Worm (Caenorhabditis elegans) whole organism, late embryonic: ENCODE measurements around the gene lap-1.

ENCODE experiments used
- F13H6.1 ChIP-seq: sonication (generic microtip); optimal IDR thresholded peaks from 2 replicates; lab custom pipeline; 2016; ENCODE audit warnings: missing genetic modification characterization, missing compliant biosample characterization
- K09A11.1 ChIP-seq: sonication (generic microtip); optimal IDR thresholded peaks from 2 replicates; lab custom pipeline; 2017; ENCODE audit warnings: antibody characterized with exemption, mild to moderate bottlenecking, missing genetic modification characterization, missing compliant biosample characterization; ENCODE audit not compliant: insufficient read depth
- T23F11.4 ChIP-seq: fragments of 200-800 bp; sonication (Bioruptor generic); optimal IDR thresholded peaks from 2 replicates; lab custom pipeline; 2018; ENCODE audit warnings: mild to moderate bottlenecking, missing genetic modification characterization, missing compliant biosample characterization
- Y22D7AL.16 ChIP-seq: sonication (generic microtip); optimal IDR thresholded peaks from 2 replicates; lab custom pipeline; 2016; ENCODE audit warnings: missing genetic modification characterization, missing compliant biosample characterization
- ahr-1 ChIP-seq: sonication (generic microtip); optimal IDR thresholded peaks from 2 replicates; lab custom pipeline; 2016; ENCODE audit warnings: missing genetic modification characterization, missing compliant biosample characterization
- ama-1 ChIP-seq: fragments of 150-350 bp; optimal IDR thresholded peaks from 2 replicates; lab custom pipeline; 2014
- ceh-14 ChIP-seq: sonication (generic microtip); optimal IDR thresholded peaks from 2 replicates; lab custom pipeline; 2016; ENCODE audit warnings: missing genotype, missing genetic modification characterization, missing compliant biosample characterization
- ceh-18 ChIP-seq: sonication (generic microtip); optimal IDR thresholded peaks from 2 replicates; lab custom pipeline; 2016; ENCODE audit warnings: missing genetic modification characterization, missing compliant biosample characterization
- ceh-31 ChIP-seq: sonication (generic microtip); optimal IDR thresholded peaks from 2 replicates; lab custom pipeline; 2016; ENCODE audit warnings: missing genetic modification characterization, missing compliant biosample characterization
- ceh-34 ChIP-seq: sonication (generic microtip); optimal IDR thresholded peaks from 2 replicates; lab custom pipeline; 2016; ENCODE audit warnings: mild to moderate bottlenecking, missing genetic modification characterization, missing compliant biosample characterization
- ceh-45 ChIP-seq: fragments of 200-800 bp; sonication (Bioruptor generic); IDR thresholded peaks from 2 replicates; pipeline ENCODE4 v1.3.6; 2022; ENCODE audit warnings: missing genetic modification reagents, missing genetic modification characterization, missing compliant biosample characterization
- ceh-48 ChIP-seq: sonication (generic microtip); optimal IDR thresholded peaks from 2 replicates; lab custom pipeline; 2016; ENCODE audit warnings: missing genetic modification characterization, inconsistent platforms, missing compliant biosample characterization
- ceh-6 ChIP-seq: fragments of 200-800 bp; sonication (Bioruptor generic); optimal IDR thresholded peaks from 2 replicates; lab custom pipeline; 2018; ENCODE audit warnings: mild to moderate bottlenecking, missing genetic modification characterization, missing compliant biosample characterization
- ceh-9 ChIP-seq: sonication (generic microtip); optimal IDR thresholded peaks from 2 replicates; lab custom pipeline; 2016; ENCODE audit warnings: mild to moderate bottlenecking, missing genetic modification characterization, inconsistent platforms, missing compliant biosample characterization
- che-1 ChIP-seq: sonication (generic microtip); optimal IDR thresholded peaks from 2 replicates; lab custom pipeline; 2016; ENCODE audit warnings: mild to moderate bottlenecking, missing genetic modification characterization, missing compliant biosample characterization
- dmd-4 ChIP-seq: sonication (generic microtip); optimal IDR thresholded peaks from 2 replicates; lab custom pipeline; 2016; ENCODE audit warnings: borderline replicate concordance, missing genetic modification characterization, missing compliant biosample characterization
- dve-1 ChIP-seq: sonication (generic microtip); optimal IDR thresholded peaks from 2 replicates; lab custom pipeline; 2017; ENCODE audit warnings: antibody characterized with exemption, mild to moderate bottlenecking, missing genetic modification characterization, missing compliant biosample characterization
- elt-4 ChIP-seq: sonication (generic microtip); optimal IDR thresholded peaks from 2 replicates; lab custom pipeline; 2016; ENCODE audit warnings: missing genetic modification characterization, missing compliant biosample characterization
- ets-4 ChIP-seq: sonication (generic microtip); optimal IDR thresholded peaks from 2 replicates; lab custom pipeline; 2016; ENCODE audit warnings: missing genetic modification characterization, missing compliant biosample characterization
- eyg-1 ChIP-seq: sonication (generic microtip); optimal IDR thresholded peaks from 2 replicates; lab custom pipeline; 2016; ENCODE audit warnings: missing genotype, missing genetic modification characterization, missing compliant biosample characterization
- fkh-10 ChIP-seq: fragments of 150-350 bp; optimal IDR thresholded peaks from 2 replicates; lab custom pipeline; 2014; ENCODE audit warnings: missing biosample characterization, missing genetic modification reagents, missing genetic modification characterization
- fkh-6 ChIP-seq: sonication (generic microtip); optimal IDR thresholded peaks from 2 replicates; lab custom pipeline; 2016; ENCODE audit warnings: missing genetic modification characterization, missing compliant biosample characterization
- gmeb-2 ChIP-seq: sonication (generic microtip); optimal IDR thresholded peaks from 2 replicates; lab custom pipeline; 2016; ENCODE audit warnings: missing genetic modification characterization, inconsistent platforms, missing compliant biosample characterization
- hlh-15 ChIP-seq: sonication (generic microtip); optimal IDR thresholded peaks from 2 replicates; lab custom pipeline; 2016; ENCODE audit warnings: missing genetic modification characterization, missing compliant biosample characterization
- hlh-30 ChIP-seq: sonication (generic microtip); optimal IDR thresholded peaks from 2 replicates; lab custom pipeline; 2017; ENCODE audit warnings: antibody characterized with exemption, missing genetic modification characterization, missing compliant biosample characterization; ENCODE audit not compliant: insufficient read depth
- hlh-6 ChIP-seq: sonication (generic microtip); optimal IDR thresholded peaks from 2 replicates; lab custom pipeline; 2016; ENCODE audit warnings: missing genotype, missing genetic modification characterization, missing compliant biosample characterization
- hlh-8 ChIP-seq: sonication (generic microtip); optimal IDR thresholded peaks from 2 replicates; lab custom pipeline; 2016; ENCODE audit warnings: missing genotype, missing genetic modification characterization, missing compliant biosample characterization
- lim-6 ChIP-seq: sonication (generic microtip); optimal IDR thresholded peaks from 2 replicates; lab custom pipeline; 2016; ENCODE audit warnings: missing genetic modification characterization, missing compliant biosample characterization
- lin-11 ChIP-seq: fragments of 200-800 bp; sonication (Bioruptor generic); optimal IDR thresholded peaks from 2 replicates; lab custom pipeline; 2018; ENCODE audit warnings: mild to moderate bottlenecking, missing genetic modification characterization, missing compliant biosample characterization
- mec-3 ChIP-seq: sonication (generic microtip); optimal IDR thresholded peaks from 2 replicates; lab custom pipeline; 2016; ENCODE audit warnings: borderline replicate concordance, missing genetic modification characterization, missing compliant biosample characterization
- nfya-1 ChIP-seq: sonication (generic microtip); optimal IDR thresholded peaks from 2 replicates; lab custom pipeline; 2017; ENCODE audit warnings: missing genetic modification characterization, mild to moderate bottlenecking, missing compliant biosample characterization, antibody characterized with exemption, moderate library complexity
- nhr-232 ChIP-seq: sonication (generic microtip); optimal IDR thresholded peaks from 2 replicates; lab custom pipeline; 2016; ENCODE audit warnings: missing genetic modification characterization, missing compliant biosample characterization
- pag-3 ChIP-seq: sonication (generic microtip); optimal IDR thresholded peaks from 2 replicates; lab custom pipeline; 2016; ENCODE audit warnings: missing compliant biosample characterization, missing genetic modification characterization, borderline replicate concordance
- pat-9 ChIP-seq: fragments of 200-800 bp; sonication (Bioruptor generic); optimal IDR thresholded peaks from 2 replicates; lab custom pipeline; 2018; ENCODE audit warnings: mild to moderate bottlenecking, missing genetic modification characterization, moderate library complexity, missing compliant biosample characterization
- pqm-1 ChIP-seq: sonication (generic microtip); optimal IDR thresholded peaks from 2 replicates; lab custom pipeline; 2016; ENCODE audit warnings: missing genetic modification characterization, missing compliant biosample characterization
- pros-1 ChIP-seq: fragments of 150-350 bp; optimal IDR thresholded peaks from 2 replicates; lab custom pipeline; 2014; ENCODE audit warnings: missing biosample characterization, missing genetic modification reagents, missing genetic modification characterization
- rnt-1 ChIP-seq: sonication (generic microtip); optimal IDR thresholded peaks from 2 replicates; lab custom pipeline; 2016; ENCODE audit warnings: missing genetic modification characterization, missing compliant biosample characterization
- sox-2 ChIP-seq: fragments of 200-800 bp; sonication (Bioruptor generic); IDR thresholded peaks from 2 replicates; pipeline ENCODE4 v1.3.6; 2022; ENCODE audit warnings: missing genetic modification reagents, missing genetic modification characterization, missing compliant biosample characterization
- syd-9 ChIP-seq: sonication (generic microtip); optimal IDR thresholded peaks from 2 replicates; lab custom pipeline; 2016; ENCODE audit warnings: mild to moderate bottlenecking, missing genetic modification characterization, moderate library complexity, missing compliant biosample characterization
- tbx-2 ChIP-seq: sonication (generic microtip); optimal IDR thresholded peaks from 2 replicates; lab custom pipeline; 2016; ENCODE audit warnings: missing genetic modification characterization, missing compliant biosample characterization
- tbx-7 ChIP-seq: sonication (generic microtip); optimal IDR thresholded peaks from 2 replicates; lab custom pipeline; 2016; ENCODE audit warnings: missing genotype, missing genetic modification characterization, missing compliant biosample characterization
- ttx-3 ChIP-seq: sonication (generic microtip); optimal IDR thresholded peaks from 2 replicates; lab custom pipeline; 2016; ENCODE audit warnings: missing genetic modification reagents, missing genetic modification characterization, missing compliant biosample characterization
- unc-3 ChIP-seq, 2 experiments: fragments of 200-800 bp in 1 of 2; sonication (Bioruptor generic) in 1 of 2; sonication (generic microtip) in 1 of 2; conservative IDR thresholded peaks in 1 of 2; optimal IDR thresholded peaks in 1 of 2; 2 replicates each; pipeline versions ENCODE4 v1.3.6 to Lab custom; 2016 to 2022; ENCODE audit warnings: missing compliant biosample characterization in 2 of 2, missing genetic modification characterization in 2 of 2, missing genetic modification reagents in 1 of 2
- unc-42 ChIP-seq: sonication (generic microtip); optimal IDR thresholded peaks from 2 replicates; lab custom pipeline; 2016; ENCODE audit warnings: missing genotype, missing genetic modification characterization, missing compliant biosample characterization
- unc-55 ChIP-seq: sonication (generic microtip); optimal IDR thresholded peaks from 2 replicates; lab custom pipeline; 2017; ENCODE audit warnings: missing biosample characterization, missing genetic modification reagents, missing genetic modification characterization
- unc-86 ChIP-seq: sonication (generic microtip); optimal IDR thresholded peaks from 2 replicates; lab custom pipeline; 2016; ENCODE audit warnings: missing genetic modification characterization, missing compliant biosample characterization
- zip-5 ChIP-seq: sonication (generic microtip); optimal IDR thresholded peaks from 2 replicates; lab custom pipeline; 2016; ENCODE audit warnings: missing genetic modification characterization, missing compliant biosample characterization

Gene lap-1

DNA sequence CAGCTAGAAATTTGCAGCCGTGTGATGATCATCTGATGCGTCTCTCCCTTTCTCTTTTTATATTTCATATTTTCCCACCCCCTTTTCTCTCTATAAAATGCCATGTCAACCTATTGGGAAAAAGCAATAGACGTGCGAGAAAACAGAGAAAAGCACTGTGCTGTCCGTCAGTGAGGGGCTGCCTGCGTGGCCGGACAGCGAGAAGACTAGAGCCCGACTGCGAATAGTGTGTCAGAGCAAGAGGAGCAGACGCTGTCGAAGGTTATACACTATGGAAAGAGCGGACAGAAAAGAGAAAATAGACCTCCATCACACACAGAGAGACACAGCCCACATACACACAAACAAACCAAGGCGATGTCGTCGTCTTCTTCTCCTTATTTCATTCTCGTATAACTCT is 23.3 kb upstream of the lap-1 start (continued):
- peak; percentile 85 for TF ChIP-seq nfya-1 (tag; lab: Kevin White, UChicago)
- TF ChIP-seq K09A11.1, result no peak
- no peak for TF ChIP-seq pqm-1
- TF ChIP-seq elt-4 (tag; lab: Kevin White, UChicago), result no peak
- TF ChIP-seq ceh-18 (tag; lab: Kevin White, UChicago), result peak; percentile 59
- no peak for TF ChIP-seq T23F11.4 (GFP tag; lab: Kevin White, UChicago)
- no peak for TF ChIP-seq hlh-8
- no peak for TF ChIP-seq nhr-232 (tag; lab: Kevin White, UChicago)
- no peak for TF ChIP-seq Y22D7AL.16 (tag; lab: Kevin White, UChicago)
- no peak for TF ChIP-seq tbx-7 (tag; lab: Kevin White, UChicago)
- no peak for TF ChIP-seq che-1 (tag; lab: Kevin White, UChicago)
- no peak for TF ChIP-seq ceh-45 (GFP tag; lab: Robert Waterston, UW)
- no peak for TF ChIP-seq fkh-10
- peak; percentile 59 for TF ChIP-seq ceh-31 (tag; lab: Kevin White, UChicago)
- no peak for TF ChIP-seq unc-3 (GFP tag; conservative IDR thresholded peaks at IDR 0.05; lab: Robert Waterston, UW)
- TF ChIP-seq unc-3 (tag; optimal IDR thresholded peaks at IDR 0.05; lab: Kevin White, UChicago), result no peak
- TF ChIP-seq lim-6 (tag; lab: Kevin White, UChicago), result no peak
- no peak for TF ChIP-seq ahr-1
- TF ChIP-seq ttx-3 (tag; lab: Kevin White, UChicago), result no peak
- TF ChIP-seq dmd-4, result no peak
- no peak for TF ChIP-seq ceh-6 (GFP tag; lab: Kevin White, UChicago)
- TF ChIP-seq eyg-1 (tag; lab: Kevin White, UChicago), result no peak
- no peak for TF ChIP-seq rnt-1
- TF ChIP-seq ceh-9 (tag; lab: Kevin White, UChicago), result no peak
- peak; percentile 69 for TF ChIP-seq tbx-2 (tag; lab: Kevin White, UChicago)
- no peak for TF ChIP-seq ama-1
- TF ChIP-seq, all 69 proteins: peak for 15

DNA sequence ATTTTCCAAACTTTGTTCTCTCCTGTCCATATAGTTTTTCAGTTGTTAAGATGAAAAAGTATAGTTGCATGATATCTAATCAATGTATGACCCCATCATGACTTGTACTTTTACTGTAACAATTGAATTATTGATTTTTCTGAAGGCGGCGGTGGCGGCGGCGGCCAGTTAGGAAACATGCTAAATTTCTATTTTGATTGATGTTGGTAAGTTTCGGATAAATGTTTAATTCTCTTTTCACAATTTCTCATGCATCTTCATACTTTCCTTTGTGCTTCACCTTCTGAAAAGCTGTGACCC is 16.2 kb upstream of the lap-1 start, which contains the start of gene sor-1:
TSS of gene sor-1 (plus strand) at position 201 of the 300 bp plus-strand sequence.
- no peak for TF ChIP-seq ceh-34 (tag; lab: Kevin White, UChicago)
- TF ChIP-seq che-1 (tag; lab: Kevin White, UChicago), result no peak
- no peak for TF ChIP-seq ama-1
- no peak for TF ChIP-seq nhr-232 (tag; lab: Kevin White, UChicago)
- no peak for TF ChIP-seq ttx-3 (tag; lab: Kevin White, UChicago)
- no peak for TF ChIP-seq fkh-6 (tag; lab: Kevin White, UChicago)
- no peak for TF ChIP-seq hlh-15 (tag; lab: Kevin White, UChicago)
- TF ChIP-seq hlh-6 (tag; lab: Kevin White, UChicago), result no peak
- TF ChIP-seq hlh-30 (tag; lab: Kevin White, UChicago), result no peak
- no peak for TF ChIP-seq unc-86

DNA sequence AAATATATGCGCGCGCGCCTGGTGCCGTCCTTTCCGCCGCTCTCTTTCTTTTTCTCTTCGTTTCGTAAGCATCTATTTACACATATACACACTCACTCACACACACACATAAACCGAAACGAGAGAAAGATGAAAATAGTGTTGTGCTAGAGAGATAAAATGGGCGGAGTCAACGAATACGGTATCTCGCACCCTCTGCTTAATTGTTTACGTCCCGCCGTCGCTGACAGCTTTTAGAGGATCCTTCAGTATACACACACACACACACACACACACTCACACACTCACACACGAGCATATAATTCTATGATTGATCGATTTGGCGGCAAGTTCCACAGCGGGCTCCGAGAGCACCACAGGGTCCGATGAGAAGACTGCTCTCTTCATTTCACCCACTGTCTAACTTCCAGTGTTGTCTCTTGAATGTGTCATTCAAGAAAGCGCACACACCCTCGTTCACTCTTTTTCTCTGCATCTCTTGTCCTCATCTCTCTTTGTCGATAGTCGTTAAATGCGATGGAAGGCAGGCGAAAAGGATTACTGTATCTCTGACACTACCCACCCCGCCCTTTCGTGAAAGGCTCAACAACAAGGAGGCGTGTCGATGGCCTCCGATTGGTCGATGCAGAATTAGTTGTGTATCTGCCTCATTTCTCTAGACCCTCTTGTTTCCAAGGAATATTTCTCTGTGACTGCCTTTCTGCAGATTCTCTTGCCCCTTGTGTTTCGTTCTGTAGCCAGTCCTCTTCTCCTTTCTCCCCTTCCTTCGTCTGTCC is 15.7 kb upstream of the lap-1 start:
- TF ChIP-seq syd-9 (tag; lab: Kevin White, UChicago) (peak; percentile 76), pros-1 (tag; lab: Kevin White, UChicago) (peak; percentile 44), unc-42 (tag; lab: Kevin White, UChicago) (peak; percentile 78), F13H6.1 (peak; percentile 48), ets-4 (peak; percentile 50), pag-3 (tag; lab: Kevin White, UChicago) (peak; percentile 29), mec-3 (tag; lab: Kevin White, UChicago) (no peak), ceh-6 (GFP tag; lab: Kevin White, UChicago) (peak; percentile 18), nhr-232 (tag; lab: Kevin White, UChicago) (no peak), K09A11.1 (no peak), tbx-2 (tag; lab: Kevin White, UChicago) (peak; percentile 77), dve-1 (tag; lab: Kevin White, UChicago) (peak; percentile 44), ceh-48 (tag; lab: Kevin White, UChicago) (peak; percentile 66), ceh-14 (tag; lab: Kevin White, UChicago) (no peak), ceh-9 (tag; lab: Kevin White, UChicago) (no peak), hlh-15 (tag; lab: Kevin White, UChicago) (no peak), lin-11 (tag; lab: Kevin White, UChicago) (no peak), sox-2 (GFP tag; lab: Robert Waterston, UW) (peak; percentile 61), gmeb-2 (tag; lab: Kevin White, UChicago) (peak; percentile 35), ahr-1 (no peak), zip-5 (tag; lab: Kevin White, UChicago) (no peak), pat-9 (tag; lab: Kevin White, UChicago) (peak; percentile 2), fkh-6 (tag; lab: Kevin White, UChicago) (no peak), unc-55 (GFP tag; lab: Kevin White, UChicago) (peak; percentile 98), hlh-30 (tag; lab: Kevin White, UChicago) (peak; percentile 70)
